Worm (Caenorhabditis elegans) whole organism, L4 larva: ENCODE results near the gene F13H10.1.
"Not testable (repeated sequence)": the region's sequence is repeated elsewhere in the genome, so short reads cannot be mapped to it uniquely, and the experiment has no call there.

Experiments
- F49E8.2 ChIP-seq: sonication (generic microtip); optimal IDR thresholded peaks from 2 replicates; lab custom pipeline; 2016; ENCODE audit warnings: missing compliant biosample characterization, mild to moderate bottlenecking, missing genetic modification characterization, borderline replicate concordance
- fkh-10 ChIP-seq: fragments of 150-350 bp; optimal IDR thresholded peaks from 2 replicates; lab custom pipeline; 2014; ENCODE audit warnings: missing biosample characterization, missing genetic modification reagents, missing genetic modification characterization
- fos-1 ChIP-seq: fragments of 150-350 bp; optimal IDR thresholded peaks from 2 replicates; lab custom pipeline; 2014; ENCODE audit warnings: missing biosample characterization, missing genetic modification characterization
- hif-1 ChIP-seq, 2 experiments: sonication (generic microtip); optimal IDR thresholded peaks; 2 replicates each; lab custom pipeline; 2016 to 2017; ENCODE audit warnings: missing compliant biosample characterization in 2 of 2, missing genetic modification characterization in 2 of 2, missing genetic modification reagents in 2 of 2, missing genotype in 2 of 2, mild to moderate bottlenecking in 1 of 2
- lin-15B ChIP-seq: fragments of 150-350 bp; sonication (generic microtip); optimal IDR thresholded peaks from 3 replicates; lab custom pipeline; 2014; ENCODE audit warnings: missing biosample characterization, missing genetic modification characterization
- mdl-1 ChIP-seq, 2 experiments: fragments of 150-350 bp in 1 of 2; sonication (generic microtip) in 1 of 2; optimal IDR thresholded peaks; 2 replicates each; lab custom pipeline; 2014 to 2017; ENCODE audit warnings: missing biosample characterization in 2 of 2, missing genetic modification characterization in 2 of 2
- nhr-77 ChIP-seq: fragments of 150-350 bp; optimal IDR thresholded peaks from 2 replicates; lab custom pipeline; 2014; ENCODE audit warnings: missing biosample characterization, missing genetic modification characterization
- snpc-4 ChIP-seq: fragments of 150-350 bp; optimal IDR thresholded peaks from 2 replicates; lab custom pipeline; 2014; ENCODE audit warnings: missing biosample characterization, missing genetic modification characterization
- unc-130 ChIP-seq: sonication (generic microtip); optimal IDR thresholded peaks from 2 replicates; lab custom pipeline; 2016; ENCODE audit warnings: missing genetic modification reagents, missing genetic modification characterization, missing compliant biosample characterization
- unc-39 ChIP-seq: sonication (generic microtip); optimal IDR thresholded peaks from 2 replicates; lab custom pipeline; 2017; ENCODE audit warnings: missing biosample characterization, missing genetic modification characterization
- zfp-2 ChIP-seq: sonication (generic microtip); optimal IDR thresholded peaks from 2 replicates; lab custom pipeline; 2016; ENCODE audit warnings: mild to moderate bottlenecking, missing genetic modification characterization, missing compliant biosample characterization
- ztf-11 ChIP-seq: fragments of 150-350 bp; optimal IDR thresholded peaks from 2 replicates; lab custom pipeline; 2014; ENCODE audit warnings: missing biosample characterization, missing genetic modification characterization

DNA sequence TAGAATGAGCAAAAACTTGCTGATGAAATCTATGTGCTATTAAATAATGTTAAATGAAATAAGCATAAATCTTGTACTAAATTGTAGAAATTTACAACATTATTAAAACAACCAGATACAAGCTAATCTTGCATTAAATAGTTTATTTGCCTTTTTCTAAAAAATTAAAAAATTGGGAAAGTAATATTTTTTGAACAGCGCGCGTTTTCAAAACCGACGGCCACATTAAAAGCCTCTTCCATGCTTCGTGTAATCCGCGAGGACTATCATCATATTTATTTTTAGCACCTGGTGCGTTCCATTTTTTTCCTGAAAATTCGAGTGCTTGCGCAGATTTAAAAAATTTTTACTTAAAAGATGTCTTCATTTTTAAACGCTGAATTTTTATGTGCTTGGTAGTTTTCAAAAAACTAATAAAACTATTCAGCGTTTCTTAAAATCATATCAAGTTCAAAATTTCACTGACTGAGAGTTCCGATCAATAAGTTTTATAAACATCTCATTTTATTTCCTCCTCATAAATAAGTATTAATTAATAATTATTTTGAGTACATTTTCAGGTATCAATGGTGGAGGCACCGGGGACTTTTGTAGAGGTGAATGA, 16.9 kb upstream of the F13H10.1 start, which contains the start of gene Y43E12A.3:
- TF ChIP-seq unc-130; unc-39 (tag; lab: Kevin White, UChicago); zfp-2 (tag; lab: Kevin White, UChicago); F49E8.2 (tag; lab: Kevin White, UChicago); lin-15B (tag; lab: Kevin White, UChicago); snpc-4 (tag; lab: Kevin White, UChicago); nhr-77 (tag; lab: Kevin White, UChicago); fos-1 (tag; lab: Kevin White, UChicago); hif-1 (tag; optimal IDR thresholded peaks at IDR 0.05; lab: Kevin White, UChicago); mdl-1 (tag; optimal IDR thresholded peaks at IDR 0.05; lab: Kevin White, UChicago); fkh-10 (GFP tag; lab: Kevin White, UChicago); ztf-11 (tag; lab: Kevin White, UChicago): not testable (repeated sequence)
